Fruit fly (Drosophila melanogaster) whole organism, prepupa: ENCODE measurements around the gene CG15382.

Source experiments
- Blimp-1 ChIP-seq: fragments of 200-800 bp; sonication (Bioruptor generic); optimal IDR thresholded peaks from 3 replicates; lab custom pipeline; 2017; ENCODE audit warnings: missing biosample characterization, missing genetic modification characterization, mild to moderate bottlenecking, moderate library complexity, missing genetic modification reagents
- CG10631 ChIP-seq: fragments of 200-800 bp; sonication (Bioruptor generic); optimal IDR thresholded peaks from 2 replicates; lab custom pipeline; 2016; ENCODE audit warnings: missing biosample characterization, missing genetic modification characterization
- CG10669 ChIP-seq: fragments of 200-800 bp; sonication (Bioruptor generic); optimal IDR thresholded peaks from 3 replicates; lab custom pipeline; 2018; ENCODE audit warnings: missing biosample characterization, mild to moderate bottlenecking, missing genetic modification characterization, moderate library complexity
- CG11294 ChIP-seq: fragments of 200-800 bp; sonication (Bioruptor generic); IDR thresholded peaks from 2 replicates; pipeline ENCODE4 v1.3.6; 2022; ENCODE audit warnings: missing biosample characterization, missing genetic modification characterization
- CG11762 ChIP-seq: fragments of 200-800 bp; sonication (Bioruptor generic); optimal IDR thresholded peaks from 3 replicates; lab custom pipeline; 2016; ENCODE audit warnings: missing biosample characterization, missing genetic modification characterization; ENCODE audit not compliant: insufficient read depth
- CG11902 ChIP-seq: fragments of 200-800 bp; sonication (Bioruptor generic); optimal IDR thresholded peaks from 3 replicates; lab custom pipeline; 2016; ENCODE audit warnings: missing biosample characterization, missing genetic modification characterization
- CG1621 ChIP-seq: fragments of 200-800 bp; sonication (Bioruptor generic); optimal IDR thresholded peaks from 3 replicates; lab custom pipeline; 2018; ENCODE audit warnings: missing biosample characterization, mild to moderate bottlenecking, missing genetic modification characterization
- CG16779 ChIP-seq: fragments of 200-800 bp; sonication (Bioruptor generic); optimal IDR thresholded peaks from 3 replicates; lab custom pipeline; 2017; ENCODE audit warnings: missing biosample characterization, mild to moderate bottlenecking, missing genetic modification characterization
- CG3032 ChIP-seq: fragments of 200-800 bp; optimal IDR thresholded peaks from 2 replicates; lab custom pipeline; 2019; ENCODE audit warnings: missing biosample characterization, mild to moderate bottlenecking, missing genetic modification characterization, moderate library complexity
- CG31627 ChIP-seq: fragments of 200-800 bp; sonication (Bioruptor generic); optimal IDR thresholded peaks from 3 replicates; lab custom pipeline; 2016; ENCODE audit warnings: missing biosample characterization, missing genetic modification characterization
- CG34406 ChIP-seq: fragments of 200-800 bp; sonication (Bioruptor generic); optimal IDR thresholded peaks from 3 replicates; lab custom pipeline; 2016; ENCODE audit warnings: missing biosample characterization, missing genetic modification characterization
- CG4318 ChIP-seq: fragments of 200-800 bp; sonication (Bioruptor generic); optimal IDR thresholded peaks from 3 replicates; lab custom pipeline; 2017; ENCODE audit warnings: missing biosample characterization, mild to moderate bottlenecking, missing genetic modification characterization
- CG6163 ChIP-seq: fragments of 200-800 bp; sonication (Bioruptor generic); IDR thresholded peaks from 3 replicates; pipeline ENCODE4 v1.3.6; 2022; ENCODE audit warnings: missing biosample characterization, missing genetic modification characterization
- CG6276 ChIP-seq: fragments of 200-800 bp; sonication (Bioruptor generic); optimal IDR thresholded peaks from 2 replicates; lab custom pipeline; 2017; ENCODE audit warnings: missing biosample characterization, mild to moderate bottlenecking, missing genetic modification characterization
- CG6808 ChIP-seq: fragments of 200-800 bp; sonication (Bioruptor generic); optimal IDR thresholded peaks from 3 replicates; lab custom pipeline; 2017; ENCODE audit warnings: missing biosample characterization, missing genetic modification characterization, mild to moderate bottlenecking, moderate library complexity, missing genetic modification reagents
- CG6854 ChIP-seq: fragments of 200-800 bp; sonication (Bioruptor generic); optimal IDR thresholded peaks from 2 replicates; lab custom pipeline; 2017; ENCODE audit warnings: missing biosample characterization, mild to moderate bottlenecking, missing genetic modification characterization
- CG7368 ChIP-seq: fragments of 200-800 bp; sonication (Bioruptor generic); optimal IDR thresholded peaks from 3 replicates; lab custom pipeline; 2016; ENCODE audit warnings: missing biosample characterization, missing genetic modification characterization
- CG8319 ChIP-seq: fragments of 200-800 bp; sonication (Bioruptor generic); optimal IDR thresholded peaks from 3 replicates; lab custom pipeline; 2016; ENCODE audit warnings: missing biosample characterization, missing genetic modification characterization
- CG9139 ChIP-seq: fragments of 200-800 bp; sonication (Bioruptor generic); optimal IDR thresholded peaks from 3 replicates; lab custom pipeline; 2017; ENCODE audit warnings: missing biosample characterization, mild to moderate bottlenecking, missing genetic modification characterization
- Eip75B ChIP-seq: fragments of 200-800 bp; sonication (Bioruptor generic); optimal IDR thresholded peaks from 3 replicates; lab custom pipeline; 2016; ENCODE audit warnings: missing biosample characterization, missing genetic modification characterization
- Eip93F ChIP-seq: fragments of 200-800 bp; sonication (Bioruptor generic); optimal IDR thresholded peaks from 2 replicates; lab custom pipeline; 2016; ENCODE audit warnings: missing biosample characterization, mild to moderate bottlenecking, missing genetic modification characterization
- Ets21C ChIP-seq: fragments of 200-800 bp; sonication (Bioruptor generic); optimal IDR thresholded peaks from 3 replicates; lab custom pipeline; 2016; ENCODE audit warnings: missing biosample characterization, missing genetic modification characterization
- Ets96B ChIP-seq: fragments of 200-800 bp; optimal IDR thresholded peaks from 2 replicates; lab custom pipeline; 2019; ENCODE audit warnings: missing biosample characterization, mild to moderate bottlenecking, missing genetic modification characterization, moderate library complexity
- Gug ChIP-seq: fragments of 200-800 bp; sonication (Bioruptor generic); IDR thresholded peaks from 2 replicates; pipeline ENCODE4 v1.3.6; 2022; ENCODE audit warnings: missing biosample characterization, missing genetic modification characterization
- Hr38 ChIP-seq: sonication (Bioruptor generic); optimal IDR thresholded peaks from 2 replicates; lab custom pipeline; 2016; ENCODE audit warnings: missing biosample characterization, missing genetic modification characterization
- Hr39 ChIP-seq: fragments of 200-800 bp; sonication (Bioruptor generic); optimal IDR thresholded peaks from 2 replicates; lab custom pipeline; 2016; ENCODE audit warnings: missing biosample characterization, missing genetic modification characterization
- Hr4 ChIP-seq: fragments of 200-800 bp; sonication (Bioruptor generic); optimal IDR thresholded peaks from 3 replicates; lab custom pipeline; 2016; ENCODE audit warnings: missing biosample characterization, missing genetic modification characterization
- Met ChIP-seq: fragments of 200-800 bp; sonication (Bioruptor generic); optimal IDR thresholded peaks from 3 replicates; lab custom pipeline; 2016; ENCODE audit warnings: missing biosample characterization, missing genetic modification characterization
- OdsH ChIP-seq: fragments of 200-800 bp; sonication (Bioruptor generic); optimal IDR thresholded peaks from 3 replicates; lab custom pipeline; 2016; ENCODE audit warnings: missing biosample characterization, missing genetic modification characterization
- Smox ChIP-seq: fragments of 200-800 bp; sonication (Bioruptor generic); optimal IDR thresholded peaks from 3 replicates; lab custom pipeline; 2016; ENCODE audit warnings: missing biosample characterization, missing genetic modification characterization
- Sox102F ChIP-seq: fragments of 200-800 bp; sonication (Bioruptor generic); optimal IDR thresholded peaks from 2 replicates; lab custom pipeline; 2016; ENCODE audit warnings: missing biosample characterization, mild to moderate bottlenecking, missing genetic modification characterization
- Sox14 ChIP-seq: fragments of 200-800 bp; sonication (Bioruptor generic); optimal IDR thresholded peaks from 3 replicates; lab custom pipeline; 2016; ENCODE audit warnings: missing biosample characterization, missing genetic modification characterization
- Sox15 ChIP-seq: fragments of 200-800 bp; sonication (Bioruptor generic); optimal IDR thresholded peaks from 3 replicates; lab custom pipeline; 2016; ENCODE audit warnings: missing biosample characterization, missing genetic modification characterization
- acj6 ChIP-seq: fragments of 200-800 bp; sonication (Bioruptor generic); optimal IDR thresholded peaks from 3 replicates; lab custom pipeline; 2016; ENCODE audit warnings: missing biosample characterization, missing genetic modification characterization
- cyc ChIP-seq: fragments of 200-800 bp; sonication (Bioruptor generic); optimal IDR thresholded peaks from 3 replicates; lab custom pipeline; 2016; ENCODE audit warnings: missing biosample characterization, missing genetic modification characterization
- eg ChIP-seq: fragments of 200-800 bp; sonication (Bioruptor generic); IDR thresholded peaks from 3 replicates; pipeline ENCODE4 v1.3.6; 2022; ENCODE audit warnings: missing biosample characterization, missing genetic modification characterization
- esn ChIP-seq: fragments of 200-800 bp; sonication (Bioruptor generic); optimal IDR thresholded peaks from 2 replicates; lab custom pipeline; 2016; ENCODE audit warnings: missing biosample characterization, mild to moderate bottlenecking, missing genetic modification characterization, moderate library complexity
- fd59A ChIP-seq: fragments of 200-800 bp; sonication (Bioruptor generic); optimal IDR thresholded peaks from 2 replicates; lab custom pipeline; 2017; ENCODE audit warnings: missing biosample characterization, mild to moderate bottlenecking, missing genetic modification characterization, missing genetic modification reagents
- fd85E ChIP-seq: fragments of 200-800 bp; sonication (Bioruptor generic); optimal IDR thresholded peaks from 3 replicates; lab custom pipeline; 2016; ENCODE audit warnings: missing biosample characterization, missing genetic modification characterization
- lz ChIP-seq: fragments of 200-800 bp; sonication (Bioruptor generic); optimal IDR thresholded peaks from 3 replicates; lab custom pipeline; 2016; ENCODE audit warnings: missing biosample characterization, missing genetic modification characterization
- net ChIP-seq: fragments of 200-800 bp; sonication (Bioruptor generic); optimal IDR thresholded peaks from 3 replicates; lab custom pipeline; 2016; ENCODE audit warnings: missing biosample characterization, missing genetic modification characterization
- pdm3 ChIP-seq: fragments of 200-800 bp; sonication (Bioruptor generic); optimal IDR thresholded peaks from 3 replicates; lab custom pipeline; 2016; ENCODE audit warnings: missing biosample characterization, missing genetic modification characterization
- salr ChIP-seq, 2 experiments: fragments of 200-800 bp; sonication (Bioruptor generic); optimal IDR thresholded peaks; 3 replicates each; lab custom pipeline; 2016 to 2018; ENCODE audit warnings: missing biosample characterization in 2 of 2, missing genetic modification characterization in 2 of 2, mild to moderate bottlenecking in 1 of 2
- svp ChIP-seq: fragments of 200-800 bp; sonication (Bioruptor generic); peaks from one replicate; lab custom pipeline; 2016; ENCODE audit warnings: missing biosample characterization, missing genetic modification characterization
- topi ChIP-seq: fragments of 200-800 bp; sonication (Bioruptor generic); optimal IDR thresholded peaks from 3 replicates; lab custom pipeline; 2016; ENCODE audit warnings: missing biosample characterization, missing genetic modification characterization
- vri ChIP-seq: fragments of 200-800 bp; sonication (Bioruptor generic); optimal IDR thresholded peaks from 3 replicates; lab custom pipeline; 2016; ENCODE audit warnings: missing biosample characterization, mild to moderate bottlenecking, missing genetic modification characterization

CG15382 gene

dm6 chr2L:2200136-2201036, 44.8 kb downstream of the CG15382 start (continued):
- no peak for TF ChIP-seq Smox (GFP tag; lab: Kevin White, UChicago)
- no peak for TF ChIP-seq salr (GFP tag; optimal IDR thresholded peaks at IDR 0.05; lab: Kevin White, UChicago)
- TF ChIP-seq cyc (GFP tag; lab: Kevin White, UChicago): no peak
- no peak for TF ChIP-seq Blimp-1 (GFP tag; lab: Kevin White, UChicago)
- peak; percentile 33 for TF ChIP-seq CG16779 (tag; lab: Kevin White, UChicago)
- TF ChIP-seq esn: no peak
- peak; percentile 59 for TF ChIP-seq CG1621 (tag; lab: Kevin White, UChicago)
- peak; percentile 41 for TF ChIP-seq CG7368 (GFP tag; lab: Kevin White, UChicago)
- TF ChIP-seq CG8319 (GFP tag; lab: Kevin White, UChicago): no peak
- TF ChIP-seq CG11762: no peak
- TF ChIP-seq Sox15: no peak
- TF ChIP-seq net: no peak
- no peak for TF ChIP-seq CG34406
- no peak for TF ChIP-seq lz (GFP tag; lab: Kevin White, UChicago)
- no peak for TF ChIP-seq CG31627 (GFP tag; lab: Kevin White, UChicago)
- TF ChIP-seq CG4318 (GFP tag; lab: Kevin White, UChicago): no peak
- TF ChIP-seq Ets96B (tag; lab: Kevin White, UChicago): peak; percentile 5
- TF ChIP-seq Sox14 (GFP tag; lab: Kevin White, UChicago): no peak
- TF ChIP-seq, all 60 proteins: peak for 16

DNA sequence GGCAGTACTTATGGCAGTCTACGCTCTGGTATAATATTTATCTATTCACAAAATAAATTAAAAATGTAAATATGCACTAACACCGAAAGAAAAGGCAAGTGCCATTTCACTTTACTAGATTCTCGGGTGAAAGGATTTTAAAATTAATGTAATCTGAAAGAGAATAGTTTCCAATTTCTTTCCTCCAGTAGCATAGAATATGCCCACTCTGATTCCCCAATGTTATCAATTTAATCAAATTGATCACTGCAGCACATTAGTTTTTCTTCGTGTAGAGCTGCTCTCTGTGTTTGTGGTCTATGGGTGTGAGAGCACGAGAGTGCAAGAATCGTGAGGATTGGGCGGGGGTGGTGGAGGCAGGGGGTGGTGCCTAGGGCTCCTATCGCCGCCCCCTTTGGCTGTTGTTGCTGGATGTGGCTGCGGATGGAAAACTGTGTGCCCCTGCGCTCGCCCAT, 45.6 kb downstream of the CG15382 start:
- TF ChIP-seq Smox (GFP tag; lab: Kevin White, UChicago) (peak; percentile 80), OdsH (GFP tag; lab: Kevin White, UChicago) (peak; percentile 94), Hr4 (GFP tag; lab: Kevin White, UChicago) (peak; percentile 96), CG11294 (GFP tag; lab: Robert Waterston, UW) (peak; percentile 86), vri (peak; percentile 63), topi (GFP tag; lab: Kevin White, UChicago) (peak; percentile 87), Eip75B (GFP tag; lab: Kevin White, UChicago) (peak; percentile 89), Ets96B (tag; lab: Kevin White, UChicago) (peak; percentile 85), Eip93F (GFP tag; lab: Kevin White, UChicago) (no peak), eg (peak; percentile 91), CG10669 (peak; percentile 85), CG9139 (GFP tag; lab: Kevin White, UChicago) (peak; percentile 65), Sox102F (GFP tag; lab: Kevin White, UChicago) (peak; percentile 72), lz (GFP tag; lab: Kevin White, UChicago) (peak; percentile 83), CG6808 (GFP tag; lab: Kevin White, UChicago) (peak; percentile 87), CG11902 (GFP tag; lab: Kevin White, UChicago) (peak; percentile 69), CG6854 (GFP tag; lab: Kevin White, UChicago) (no peak), CG11762 (peak; percentile 79), CG4318 (GFP tag; lab: Kevin White, UChicago) (peak; percentile 96), fd59A (GFP tag; lab: Kevin White, UChicago) (peak; percentile 90), Gug (GFP tag; lab: Robert Waterston, UW) (peak; percentile 80), CG3032 (tag; lab: Kevin White, UChicago) (peak; percentile 85), Hr39 (GFP tag; lab: Kevin White, UChicago) (peak; percentile 81), acj6 (GFP tag; lab: Kevin White, UChicago) (peak; percentile 91), Ets21C (peak; percentile 75), Hr38 (GFP tag; lab: Kevin White, UChicago) (no peak), esn (peak; percentile 86), fd85E (GFP tag; lab: Kevin White, UChicago) (peak; percentile 48), pdm3 (GFP tag; lab: Kevin White, UChicago) (peak; percentile 89), CG6276 (peak; percentile 97), CG34406 (peak; percentile 83), CG10631 (peak; percentile 94), CG7368 (GFP tag; lab: Kevin White, UChicago) (peak; percentile 72), Met (peak; percentile 83), svp (GFP tag; lab: Kevin White, UChicago) (peak; percentile 93), CG6163 (GFP tag; lab: Robert Waterston, UW) (peak; percentile 90), CG31627 (GFP tag; lab: Kevin White, UChicago) (peak; percentile 83), CG16779 (tag; lab: Kevin White, UChicago) (peak; percentile 91), salr (GFP tag; optimal IDR thresholded peaks at IDR 0.05; lab: Kevin White, UChicago) (peak; percentile 75 to 99)
